Worm (Caenorhabditis elegans): ENCODE measurements around the gene C05B5.5.

Gene C05B5.5

ce11 chrIII:10000428-10000827, 732 bp upstream of the C05B5.5 start, which contains the start of gene C05B5.2:
TSS of gene C05B5.2 (minus strand) at chrIII:10000528.
- TF ChIP-seq ZK546.5 (tag; optimal IDR thresholded peaks at IDR 0.05) (no peak), nhr-41 (GFP tag; IDR thresholded peaks at IDR 0.05) (no peak), ceh-28 (tag; optimal IDR thresholded peaks at IDR 0.05) (no peak), zfp-2 (tag; optimal IDR thresholded peaks at IDR 0.05) (no peak), mep-1 (tag; optimal IDR thresholded peaks at IDR 0.05) (no peak), lim-7 (GFP tag; IDR thresholded peaks at IDR 0.05) (no peak), zip-11 (GFP tag; IDR thresholded peaks at IDR 0.05) (no peak), daf-19 (GFP tag; conservative IDR thresholded peaks at IDR 0.05) (no peak), nhr-76 (tag; optimal IDR thresholded peaks at IDR 0.05) (no peak), tra-1 (GFP tag; IDR thresholded peaks at IDR 0.05) (no peak), mdt-29 (GFP tag; IDR thresholded peaks at IDR 0.05) (no peak), pqm-1 (tag; optimal IDR thresholded peaks at IDR 0.05) (no peak), nhr-237 (tag; optimal IDR thresholded peaks at IDR 0.05) (no peak), attf-4 (tag; optimal IDR thresholded peaks at IDR 0.05) (no peak)

ce11 chrIII:10004213-10004612, 3.1 kb downstream of the C05B5.5 start, which contains the start of gene C05B5.11:
TSS of gene C05B5.11 (plus strand) at chrIII:10004513.
- TF ChIP-seq nhr-28 (tag; optimal IDR thresholded peaks at IDR 0.05) (no peak), nhr-25 (tag; optimal IDR thresholded peaks at IDR 0.05; ENCODE audit: borderline replicate concordance, insufficient read depth) (no peak), dpl-1 (GFP tag; optimal IDR thresholded peaks at IDR 0.05) (no peak), madf-5 (GFP tag; IDR thresholded peaks at IDR 0.05) (no peak), daf-16 (GFP tag; optimal IDR thresholded peaks at IDR 0.05) (no peak), daf-16 (tag; optimal IDR thresholded peaks at IDR 0.05) (no peak), D1046.2 (GFP tag; IDR thresholded peaks at IDR 0.05) (no peak), ceh-44 (GFP tag; IDR thresholded peaks at IDR 0.05) (no peak), hlh-11 (tag; optimal IDR thresholded peaks at IDR 0.05) (no peak), lin-13 (GFP tag; optimal IDR thresholded peaks at IDR 0.05) (no peak), ces-1 (GFP tag; optimal IDR thresholded peaks at IDR 0.05) (no peak), hlh-30 (tag; optimal IDR thresholded peaks at IDR 0.05; ENCODE audit: insufficient read depth) (no peak), mep-1 (tag; optimal IDR thresholded peaks at IDR 0.05) (no peak), madf-9 (GFP tag; conservative IDR thresholded peaks at IDR 0.05) (no peak), jun-1 (tag; optimal IDR thresholded peaks at IDR 0.05) (no peak), set-16 (GFP tag; IDR thresholded peaks at IDR 0.05) (no peak), zip-2 (tag; optimal IDR thresholded peaks at IDR 0.05) (no peak), Y75B8A.6 (GFP tag; IDR thresholded peaks at IDR 0.05) (no peak), cey-2 (tag; optimal IDR thresholded peaks at IDR 0.05; ENCODE audit: borderline replicate concordance, insufficient read depth) (no peak)

ce11 chrIII:10006734-10007348, 5.7 kb downstream of the C05B5.5 start, which contains the start of gene C05B5.8:
TSS of gene C05B5.8 (minus strand) at chrIII:10006784.
- TF ChIP-seq hlh-30 (tag; optimal IDR thresholded peaks at IDR 0.05; ENCODE audit: insufficient read depth) (peak; percentile 14), ceh-20 (GFP tag; IDR thresholded peaks at IDR 0.05) (no peak), T20F7.1 (GFP tag; optimal IDR thresholded peaks at IDR 0.05) (no peak), aha-1 (tag) (peak; percentile 60), cey-2 (tag; optimal IDR thresholded peaks at IDR 0.05; ENCODE audit: borderline replicate concordance, insufficient read depth) (peak; percentile 50), nhr-41 (GFP tag; IDR thresholded peaks at IDR 0.05) (no peak), ceh-62 (tag; optimal IDR thresholded peaks at IDR 0.05) (no peak), F44E2.7 (GFP tag; IDR thresholded peaks at IDR 0.05) (no peak), unc-62 (GFP tag; optimal IDR thresholded peaks at IDR 0.05 in 1 of 2) (peak in 1 of 2 experiments; percentile 79), unc-62 (tag; optimal IDR thresholded peaks at IDR 0.05) (no peak), nhr-10 (tag; optimal IDR thresholded peaks at IDR 0.05) (no peak), nhr-42 (GFP tag; IDR thresholded peaks at IDR 0.05) (no peak)

Data from whole organism, L4 larva.